Fruit fly (Drosophila melanogaster): ENCODE results near the gene Idh3b.

DNA sequence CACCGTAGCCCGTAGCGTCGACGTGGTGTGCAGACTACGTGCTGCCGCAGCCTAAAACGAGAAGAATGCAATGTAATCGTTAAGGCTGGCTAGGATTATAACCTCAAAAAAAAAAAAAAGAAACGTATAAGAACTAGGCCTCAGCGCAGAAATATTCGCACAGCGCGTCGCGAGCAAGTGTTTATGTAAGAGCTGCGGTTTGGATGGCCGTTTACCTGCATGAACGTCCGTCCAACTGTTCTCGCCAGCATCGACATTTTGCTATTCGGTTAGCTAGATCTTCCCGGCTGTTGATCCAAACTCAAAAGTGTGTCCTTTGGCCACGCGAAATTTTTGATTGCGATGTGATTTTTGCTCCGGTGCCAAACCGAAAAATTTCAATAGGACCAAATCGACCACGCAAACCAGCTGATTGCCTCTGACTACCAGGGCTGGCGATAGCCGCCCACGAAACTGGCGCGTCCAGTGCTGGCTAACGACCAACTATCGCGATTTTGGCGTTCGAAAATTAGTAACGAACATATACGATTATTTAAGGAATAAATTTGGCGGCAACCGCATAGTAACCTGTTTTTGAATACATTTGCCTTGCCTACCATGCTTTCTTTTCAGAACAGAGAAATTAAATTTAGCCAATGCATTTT, at the start of gene Idh3b:
- TF ChIP-seq CG9139 (GFP tag; optimal IDR thresholded peaks at IDR 0.05) (no peak), CG3919 (GFP tag; optimal IDR thresholded peaks at IDR 0.05) (no peak), CG6854 (GFP tag; optimal IDR thresholded peaks at IDR 0.05) (no peak), salr (GFP tag; optimal IDR thresholded peaks at IDR 0.05) (no peak), CG6276 (GFP tag; optimal IDR thresholded peaks at IDR 0.05) (no peak), Ets21C (GFP tag; optimal IDR thresholded peaks at IDR 0.05) (peak; percentile 29), Eip93F (GFP tag; optimal IDR thresholded peaks at IDR 0.05) (no peak), Sox14 (GFP tag; optimal IDR thresholded peaks at IDR 0.05) (peak; percentile 55), net (GFP tag; optimal IDR thresholded peaks at IDR 0.05) (no peak), pdm3 (GFP tag; optimal IDR thresholded peaks at IDR 0.05) (no peak)
